Worm (Caenorhabditis elegans): Measurements from ENCODE around the gene scl-3.

- TF ChIP-seq nfya-1 (tag; optimal IDR thresholded peaks at IDR 0.05) (no peak), ets-4 (tag; optimal IDR thresholded peaks at IDR 0.05) (no peak), dve-1 (tag; optimal IDR thresholded peaks at IDR 0.05) (no peak), pqm-1 (tag; optimal IDR thresholded peaks at IDR 0.05) (no peak), sox-4 (tag; optimal IDR thresholded peaks at IDR 0.05) (no peak), ama-1 (optimal IDR thresholded peaks at IDR 0.05) (no peak), pros-1 (tag; optimal IDR thresholded peaks at IDR 0.05) (no peak), hlh-6 (tag; optimal IDR thresholded peaks at IDR 0.05) (no peak), unc-55 (GFP tag; optimal IDR thresholded peaks at IDR 0.05) (no peak), mec-3 (tag; optimal IDR thresholded peaks at IDR 0.05; ENCODE audit: borderline replicate concordance) (no peak), fkh-10 (GFP tag; optimal IDR thresholded peaks at IDR 0.05) (no peak), nhr-11 (tag; optimal IDR thresholded peaks at IDR 0.05) (no peak)
Measured at ce11 chrIV:13075625-13076252, 16.4 kb downstream of the scl-3 start.
